Worm (Caenorhabditis elegans): ENCODE results near the gene C13G3.1.

The C13G3.1 gene

ce11 chrV:11042538-11042937 is 30.3 kb upstream of the C13G3.1 start, which contains the start of gene C45B11.2:
Gene C45B11.2, plus strand, starts transcription at chrV:11042710.
- TF ChIP-seq elt-2 (tag; optimal IDR thresholded peaks at IDR 0.05): no peak
- TF ChIP-seq tbx-2 (tag; optimal IDR thresholded peaks at IDR 0.05): no peak
- TF ChIP-seq hlh-13 (GFP tag; optimal IDR thresholded peaks at IDR 0.05): no peak
- TF ChIP-seq mec-3 (tag; optimal IDR thresholded peaks at IDR 0.05; ENCODE audit: borderline replicate concordance): no peak
- no peak for TF ChIP-seq ceh-31 (tag; optimal IDR thresholded peaks at IDR 0.05)
- no peak for TF ChIP-seq ceh-34 (tag; optimal IDR thresholded peaks at IDR 0.05)
- no peak for TF ChIP-seq C08G9.2 (tag; optimal IDR thresholded peaks at IDR 0.05)
- TF ChIP-seq che-1 (tag; optimal IDR thresholded peaks at IDR 0.05): no peak
- TF ChIP-seq gmeb-2 (tag; optimal IDR thresholded peaks at IDR 0.05): no peak
- TF ChIP-seq eyg-1 (tag; optimal IDR thresholded peaks at IDR 0.05): no peak
- TF ChIP-seq nhr-11 (tag; optimal IDR thresholded peaks at IDR 0.05): no peak
- TF ChIP-seq ahr-1 (tag; optimal IDR thresholded peaks at IDR 0.05): no peak
- no peak for TF ChIP-seq pag-3 (tag; optimal IDR thresholded peaks at IDR 0.05; ENCODE audit: borderline replicate concordance)
- no peak for TF ChIP-seq ceh-14 (tag; optimal IDR thresholded peaks at IDR 0.05)
- no peak for TF ChIP-seq tbx-7 (tag; optimal IDR thresholded peaks at IDR 0.05)
- no peak for TF ChIP-seq sox-2 (GFP tag; IDR thresholded peaks at IDR 0.05)
- TF ChIP-seq nfya-1 (tag; optimal IDR thresholded peaks at IDR 0.05): no peak

- TF ChIP-seq rnt-1 (tag; optimal IDR thresholded peaks at IDR 0.05): no peak
- no peak for TF ChIP-seq madf-2 (tag; optimal IDR thresholded peaks at IDR 0.05)
- TF ChIP-seq hlh-30 (tag; optimal IDR thresholded peaks at IDR 0.05; ENCODE audit: insufficient read depth): no peak
- no peak for TF ChIP-seq pqm-1 (tag; optimal IDR thresholded peaks at IDR 0.05)
- TF ChIP-seq pax-1 (tag; optimal IDR thresholded peaks at IDR 0.05): no peak
- TF ChIP-seq hlh-8 (tag; optimal IDR thresholded peaks at IDR 0.05): no peak
- TF ChIP-seq ceh-31 (tag; optimal IDR thresholded peaks at IDR 0.05): no peak
Observed at ce11 chrV:11041499-11041898, 29.2 kb upstream of the C13G3.1 start, which contains the start of gene C45B11.5. Gene C45B11.5, plus strand, starts transcription at chrV:11041799.

DNA sequence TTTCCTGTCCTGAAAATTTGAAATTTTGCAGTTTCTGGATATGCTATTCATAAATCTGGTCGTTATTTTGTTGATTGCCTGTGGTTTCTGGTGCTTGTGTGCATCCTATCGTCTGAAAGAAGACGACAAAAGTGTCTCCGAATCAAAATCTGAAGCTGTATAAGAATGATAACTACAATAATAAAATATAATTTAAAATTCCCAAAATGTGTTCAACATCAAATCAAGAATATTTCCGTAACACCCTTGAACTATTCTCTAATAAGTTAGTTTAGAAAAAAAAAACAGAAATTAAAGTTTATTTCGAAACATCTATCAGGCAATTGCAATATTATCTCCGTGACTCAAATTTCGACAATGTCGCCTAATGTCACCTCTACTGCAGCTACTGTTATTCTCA is 28.2 kb upstream of the C13G3.1 start, which contains the start of gene C45B11.8:
Gene C45B11.8 (plus strand): TSS at position 301 of the 400 bp plus-strand sequence.
- TF ChIP-seq ceh-22 (tag; optimal IDR thresholded peaks at IDR 0.05) (no peak), unc-42 (tag; optimal IDR thresholded peaks at IDR 0.05) (no peak), nfya-1 (tag; optimal IDR thresholded peaks at IDR 0.05) (no peak), Y22D7AL.16 (tag; optimal IDR thresholded peaks at IDR 0.05) (no peak), pha-2 (tag; optimal IDR thresholded peaks at IDR 0.05) (no peak), tbx-2 (tag; optimal IDR thresholded peaks at IDR 0.05) (no peak), lin-11 (tag; optimal IDR thresholded peaks at IDR 0.05) (no peak), T23F11.4 (GFP tag; optimal IDR thresholded peaks at IDR 0.05) (no peak), unc-86 (tag; optimal IDR thresholded peaks at IDR 0.05) (no peak), sox-2 (GFP tag; IDR thresholded peaks at IDR 0.05) (no peak), F13H6.1 (tag; optimal IDR thresholded peaks at IDR 0.05) (no peak)

DNA sequence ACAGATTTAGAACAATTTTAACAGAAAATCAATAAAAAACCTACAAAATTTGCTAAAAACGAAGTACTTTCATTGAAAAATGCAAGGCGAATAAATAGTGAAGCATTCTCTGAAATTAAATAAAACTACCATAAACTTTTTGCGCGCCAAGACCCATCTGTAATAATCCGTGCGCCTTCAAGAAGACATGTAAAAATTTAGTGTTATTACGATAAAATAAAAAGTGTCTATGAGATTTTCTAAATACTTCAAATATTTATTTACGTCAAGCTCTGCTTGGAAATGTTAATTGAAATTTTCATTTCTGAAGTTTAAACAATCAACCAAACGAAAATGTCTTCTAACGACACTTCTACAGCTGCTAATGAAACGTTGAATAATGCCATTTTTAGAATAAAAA is 27.8 kb upstream of the C13G3.1 start, which contains the start of gene C45B11.9:
Gene C45B11.9 (plus strand): TSS at position 301 of the 400 bp plus-strand sequence.
- TF ChIP-seq T23F11.4 (GFP tag; optimal IDR thresholded peaks at IDR 0.05) (no peak), ahr-1 (tag; optimal IDR thresholded peaks at IDR 0.05) (no peak), hlh-6 (tag; optimal IDR thresholded peaks at IDR 0.05) (no peak), hlh-30 (tag; optimal IDR thresholded peaks at IDR 0.05; ENCODE audit: insufficient read depth) (no peak), hlh-13 (GFP tag; optimal IDR thresholded peaks at IDR 0.05) (no peak), F13H6.1 (tag; optimal IDR thresholded peaks at IDR 0.05) (no peak), ceh-30 (tag; optimal IDR thresholded peaks at IDR 0.05) (no peak), eyg-1 (tag; optimal IDR thresholded peaks at IDR 0.05) (no peak), zip-5 (tag; optimal IDR thresholded peaks at IDR 0.05) (no peak), pros-1 (tag; optimal IDR thresholded peaks at IDR 0.05) (no peak)
